Fruit fly (Drosophila melanogaster) whole organism, larva: ENCODE measurements around the gene Cmtr1.

ENCODE experiments used
- noc ChIP-seq: fragments of 200-800 bp; sonication (Bioruptor generic); optimal IDR thresholded peaks from 3 replicates; lab custom pipeline; 2019; ENCODE audit warnings: missing biosample characterization, mild to moderate bottlenecking, missing genetic modification characterization, moderate library complexity

Gene Cmtr1

dm6 chrX:4100824-4101368, at the start of gene Cmtr1, which contains the start of gene CG15375:
Cmtr1 (minus strand) TSS chrX:4101031.
CG15375 (plus strand) TSS chrX:4101318.
- TF ChIP-seq noc (tag; lab: Kevin White, UChicago) = no peak

DNA sequence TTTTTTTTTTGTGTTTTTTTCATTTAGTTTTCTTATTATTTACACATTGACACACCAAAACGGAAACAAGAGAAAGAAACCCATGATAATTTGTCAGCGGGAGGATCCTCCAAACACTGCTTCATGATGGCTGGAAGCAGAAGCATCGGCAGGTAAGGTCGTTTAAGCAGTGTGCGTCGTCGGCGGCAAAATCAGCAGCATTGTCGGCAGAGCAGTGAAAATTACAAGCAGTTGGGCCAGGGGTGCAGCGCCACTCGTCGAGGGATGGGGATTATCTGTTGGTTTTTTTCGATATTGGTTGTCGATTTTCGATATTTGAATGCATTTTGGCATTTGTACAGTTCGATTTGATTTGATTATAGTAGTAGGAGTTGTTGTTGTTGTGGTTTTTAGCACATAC, 38.2 kb upstream of the Cmtr1 start:
- TF ChIP-seq noc (tag; lab: Kevin White, UChicago) = no peak

DNA sequence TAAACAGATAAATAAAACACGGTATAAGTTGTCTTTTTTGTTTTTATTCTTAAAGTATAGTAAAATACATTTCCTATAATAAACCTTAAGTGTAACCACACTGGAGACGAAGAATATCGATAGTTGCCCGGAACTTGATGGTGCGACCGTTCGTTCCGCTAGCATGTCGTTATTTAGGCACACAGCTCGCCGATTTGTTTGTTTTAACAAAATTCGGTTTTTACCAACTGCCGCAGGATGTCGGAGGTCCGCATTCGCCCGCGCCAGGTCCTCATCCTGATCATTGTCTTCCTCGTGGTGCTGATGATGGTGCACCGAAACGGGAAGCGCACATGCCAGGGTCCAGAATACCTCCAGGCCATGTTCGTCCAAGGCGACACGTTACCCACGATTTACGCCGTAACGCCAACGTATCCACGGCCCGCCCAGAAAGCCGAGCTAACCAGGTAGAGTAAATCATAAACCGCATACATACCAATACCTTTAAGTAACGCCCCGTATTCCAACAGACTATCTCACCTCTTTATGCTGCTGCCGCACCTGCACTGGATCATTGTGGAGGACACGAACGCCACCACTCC, 30.3 kb upstream of the Cmtr1 start, which contains the start of gene GlcAT-I:
Gene GlcAT-I, plus strand, starts transcription at position 163 of the 581 bp plus-strand sequence.
- no peak for TF ChIP-seq noc (tag; lab: Kevin White, UChicago)

- no peak for TF ChIP-seq noc (tag; lab: Kevin White, UChicago)
These were observed 18.8 kb upstream of the Cmtr1 start for dm6 chrX:4119582-4119981.

- no peak for TF ChIP-seq noc (tag; lab: Kevin White, UChicago)
These were observed 16.3 kb upstream of the Cmtr1 start, which contains the start of the genes tyf and Tip60 for dm6 chrX:4116834-4117736. tyf (plus strand) TSS chrX:4117020. Tip60 (minus strand) TSS chrX:4117487.

DNA sequence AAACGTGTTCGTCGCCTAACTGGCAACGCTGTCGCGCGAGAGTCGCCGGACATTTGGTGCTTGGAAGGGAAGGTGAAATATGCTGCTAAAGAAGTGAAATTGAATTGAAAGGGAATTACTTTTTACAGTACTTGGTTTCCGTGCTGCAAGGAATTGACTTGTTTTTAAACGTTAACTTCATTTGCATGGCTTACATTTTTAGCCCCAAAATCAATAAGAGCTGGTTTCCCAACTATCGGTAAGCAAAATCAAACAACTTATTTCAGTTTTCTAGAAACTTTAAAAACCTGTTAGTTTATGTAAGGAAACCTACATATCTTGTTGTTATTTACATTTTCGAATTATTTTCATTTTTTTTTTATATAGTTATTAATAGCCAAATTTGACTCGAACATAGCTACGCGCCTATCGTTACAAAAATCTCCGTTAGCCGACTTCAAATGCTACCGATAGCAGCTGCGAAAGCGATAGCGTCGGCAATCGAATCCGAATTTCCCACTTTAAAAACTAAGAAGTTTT, 12.9 kb upstream of the Cmtr1 start, which contains the start of the genes dgt4 and Nsun2:
Gene dgt4, plus strand, starts transcription at position 4 of the 519 bp plus-strand sequence.
Gene Nsun2, minus strand, starts transcription at position 37 of the 519 bp plus-strand sequence.
- TF ChIP-seq noc (tag; lab: Kevin White, UChicago) = no peak

dm6 chrX:4108612-4109173, 7.9 kb upstream of the Cmtr1 start:
- TF ChIP-seq noc (tag; lab: Kevin White, UChicago) = no peak

- no peak for TF ChIP-seq noc (tag; lab: Kevin White, UChicago)
These were observed 7.2 kb upstream of the Cmtr1 start for dm6 chrX:4108114-4108439.

DNA sequence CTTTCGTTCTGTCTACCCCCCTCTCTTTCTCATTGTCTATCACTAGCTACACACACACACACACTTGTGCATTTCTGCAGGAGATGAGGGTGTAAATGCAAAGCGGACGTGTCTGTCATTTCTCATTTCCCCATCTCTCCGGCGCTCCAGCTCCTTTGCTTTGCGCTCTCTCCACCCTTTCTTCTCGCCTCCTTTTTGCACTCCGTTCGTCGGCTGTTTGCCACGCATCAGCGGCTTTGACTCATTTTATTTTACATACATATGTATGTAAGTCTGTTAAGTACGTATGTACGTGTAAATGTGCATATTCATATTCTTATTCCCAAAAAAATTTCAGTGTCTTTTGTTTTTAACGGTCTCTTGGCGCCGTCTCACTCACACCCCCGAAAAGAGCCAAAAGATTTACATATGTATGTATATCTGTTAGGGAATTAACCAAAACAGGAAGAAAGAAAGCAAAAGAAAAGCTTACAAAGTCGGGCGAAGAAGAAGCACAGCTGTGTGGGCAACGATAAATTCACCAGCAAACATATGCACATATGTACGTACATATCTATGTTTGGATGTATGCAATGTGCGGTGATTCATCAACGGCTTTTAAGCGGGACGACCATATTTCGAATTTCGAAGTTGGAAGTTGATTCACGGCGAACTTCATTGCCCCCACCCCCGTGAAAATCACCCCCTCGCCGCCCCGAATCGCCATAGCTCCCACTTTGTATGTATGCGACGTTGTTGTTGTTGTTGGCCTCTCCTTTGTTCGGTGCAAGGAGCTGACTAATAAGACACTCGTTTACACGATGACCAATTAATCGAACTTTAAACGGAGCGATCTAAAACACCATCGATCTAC, 6.7 kb upstream of the Cmtr1 start:
- TF ChIP-seq noc (tag; lab: Kevin White, UChicago) = no peak

DNA sequence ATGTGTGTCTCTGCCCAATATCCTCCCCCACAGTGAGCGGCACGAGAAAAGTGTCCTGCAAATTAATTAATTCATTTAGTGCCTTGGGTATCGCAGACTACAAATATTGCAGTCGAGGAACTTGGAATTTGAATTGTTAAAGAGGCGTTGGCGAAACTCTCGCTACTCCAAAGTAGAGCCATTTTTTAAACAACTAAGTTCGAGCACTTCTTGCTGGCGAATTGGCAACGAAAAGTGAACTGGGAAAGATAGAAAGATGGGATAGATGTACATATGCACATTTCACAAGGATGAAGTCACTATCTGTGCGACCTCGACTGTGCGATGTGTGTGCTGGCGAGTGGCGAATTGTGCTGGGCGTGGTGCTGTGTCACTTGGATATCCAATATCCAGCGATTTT, 5.9 kb upstream of the Cmtr1 start:
- TF ChIP-seq noc (tag; lab: Kevin White, UChicago) = no peak

- no peak for TF ChIP-seq noc (tag; lab: Kevin White, UChicago)
These were observed 5.4 kb upstream of the Cmtr1 start for dm6 chrX:4106240-4106639.

dm6 chrX:4105830-4106233, 5.0 kb upstream of the Cmtr1 start, which contains the start of gene cib:
cib (plus strand) TSS chrX:4106113.
- TF ChIP-seq noc (tag; lab: Kevin White, UChicago) = no peak

dm6 chrX:4104132-4104531, 3.3 kb upstream of the Cmtr1 start, which contains the start of the genes Xpac and brn:
Xpac (minus strand) TSS chrX:4104197.
brn (plus strand) TSS chrX:4104342.
- no peak for TF ChIP-seq noc (tag; lab: Kevin White, UChicago)

dm6 chrX:4089012-4089649, 11.7 kb downstream of the Cmtr1 start:
- TF ChIP-seq noc (tag; lab: Kevin White, UChicago) = no peak
